Worm (Caenorhabditis elegans) whole organism, mixed stage, embryonic: Measurements from ENCODE around the gene gln-2.

Experiments used
- M03D4.4 ChIP-seq: sonication (generic microtip); optimal IDR thresholded peaks from 2 replicates; lab custom pipeline; 2017; ENCODE audit warnings: mild to moderate bottlenecking, missing genetic modification characterization, missing compliant biosample characterization
- bed-3 ChIP-seq: fragments of 200-800 bp; sonication (Bioruptor generic); optimal IDR thresholded peaks from 3 replicates; lab custom pipeline; 2018; ENCODE audit warnings: mild to moderate bottlenecking, missing genetic modification characterization, moderate library complexity, missing compliant biosample characterization
- blmp-1 ChIP-seq: fragments of 150-350 bp; optimal IDR thresholded peaks from 2 replicates; lab custom pipeline; 2014; ENCODE audit warnings: missing biosample characterization, missing genetic modification characterization
- ceh-39 ChIP-seq: fragments of 150-350 bp; optimal IDR thresholded peaks from 2 replicates; lab custom pipeline; 2014; ENCODE audit warnings: missing biosample characterization, missing genetic modification characterization
- ceh-43 ChIP-seq: fragments of 200-800 bp; sonication (Bioruptor generic); optimal IDR thresholded peaks from 2 replicates; lab custom pipeline; 2018; ENCODE audit warnings: mild to moderate bottlenecking, missing genetic modification characterization, moderate library complexity, missing compliant biosample characterization
- ceh-83 ChIP-seq: fragments of 200-800 bp; sonication (Bioruptor generic); optimal IDR thresholded peaks from 2 replicates; lab custom pipeline; 2018; ENCODE audit warnings: mild to moderate bottlenecking, missing genetic modification characterization, missing compliant biosample characterization
- ces-1 ChIP-seq: fragments of 150-350 bp; optimal IDR thresholded peaks from 2 replicates; lab custom pipeline; 2014; ENCODE audit warnings: missing biosample characterization, missing genetic modification reagents, missing genetic modification characterization
- cnd-1 ChIP-seq: fragments of 200-800 bp; sonication (Bioruptor generic); optimal IDR thresholded peaks from 2 replicates; lab custom pipeline; 2018; ENCODE audit warnings: mild to moderate bottlenecking, missing genetic modification characterization, missing compliant biosample characterization
- elt-3 ChIP-seq: fragments of 150-350 bp; optimal IDR thresholded peaks from 2 replicates; lab custom pipeline; 2014; ENCODE audit warnings: missing biosample characterization, missing genetic modification characterization
- hlh-1 ChIP-seq: fragments of 150-350 bp; optimal IDR thresholded peaks from 2 replicates; lab custom pipeline; 2014; ENCODE audit warnings: missing biosample characterization, missing genetic modification reagents, missing genetic modification characterization
- lin-13 ChIP-seq: fragments of 150-350 bp; optimal IDR thresholded peaks from 2 replicates; lab custom pipeline; 2014; ENCODE audit warnings: missing biosample characterization, missing genetic modification characterization
- lin-32 ChIP-seq: fragments of 200-800 bp; sonication (Bioruptor generic); optimal IDR thresholded peaks from 2 replicates; lab custom pipeline; 2018; ENCODE audit warnings: mild to moderate bottlenecking, missing genetic modification characterization, missing compliant biosample characterization
- mab-5 ChIP-seq: fragments of 150-350 bp; optimal IDR thresholded peaks from 2 replicates; lab custom pipeline; 2014; ENCODE audit warnings: missing biosample characterization, missing genetic modification characterization
- mep-1 ChIP-seq: fragments of 150-350 bp; optimal IDR thresholded peaks from 2 replicates; lab custom pipeline; 2017; ENCODE audit warnings: missing biosample characterization, missing genetic modification reagents, missing genetic modification characterization, inconsistent platforms
- mls-2 ChIP-seq: sonication (generic microtip); optimal IDR thresholded peaks from 2 replicates; lab custom pipeline; 2016; ENCODE audit warnings: mild to moderate bottlenecking, missing genetic modification characterization, moderate library complexity, missing compliant biosample characterization
- nhr-12 ChIP-seq: fragments of 150-350 bp; optimal IDR thresholded peaks from 2 replicates; lab custom pipeline; 2014; ENCODE audit warnings: missing biosample characterization, missing genetic modification characterization
- nhr-2 ChIP-seq: fragments of 150-350 bp; optimal IDR thresholded peaks from 2 replicates; lab custom pipeline; 2014; ENCODE audit warnings: missing biosample characterization, missing genetic modification characterization
- nhr-237 ChIP-seq: fragments of 150-350 bp; optimal IDR thresholded peaks from 2 replicates; lab custom pipeline; 2014; ENCODE audit warnings: missing biosample characterization, missing genetic modification characterization
- nhr-28 ChIP-seq: fragments of 150-350 bp; optimal IDR thresholded peaks from 2 replicates; lab custom pipeline; 2014; ENCODE audit warnings: missing biosample characterization, missing genetic modification characterization
- nhr-76 ChIP-seq: sonication (generic microtip); optimal IDR thresholded peaks from 2 replicates; lab custom pipeline; 2017; ENCODE audit warnings: missing biosample characterization, missing genetic modification characterization
- pha-4 ChIP-seq: fragments of 150-350 bp; optimal IDR thresholded peaks from 2 replicates; lab custom pipeline; 2018; ENCODE audit warnings: missing biosample characterization, missing genetic modification reagents, missing genetic modification characterization
- sem-2 ChIP-seq: fragments of 200-800 bp; sonication (Bioruptor generic); optimal IDR thresholded peaks from 2 replicates; lab custom pipeline; 2018; ENCODE audit warnings: mild to moderate bottlenecking, missing genetic modification characterization, missing compliant biosample characterization
- snpc-4 ChIP-seq: fragments of 150-350 bp; optimal IDR thresholded peaks from 2 replicates; lab custom pipeline; 2014; ENCODE audit warnings: missing biosample characterization, missing genetic modification characterization
- sptf-1 ChIP-seq: sonication (generic microtip); optimal IDR thresholded peaks from 2 replicates; lab custom pipeline; 2017; ENCODE audit warnings: mild to moderate bottlenecking, missing genetic modification characterization, moderate library complexity, missing compliant biosample characterization
- tbx-8 ChIP-seq: fragments of 200-800 bp; sonication (Bioruptor generic); optimal IDR thresholded peaks from 2 replicates; lab custom pipeline; 2018; ENCODE audit warnings: mild to moderate bottlenecking, missing genetic modification characterization, moderate library complexity, missing compliant biosample characterization
- unc-39 ChIP-seq: fragments of 150-350 bp; optimal IDR thresholded peaks from 2 replicates; lab custom pipeline; 2014; ENCODE audit warnings: missing biosample characterization, missing genetic modification characterization
- unc-62 ChIP-seq: fragments of 150-350 bp; optimal IDR thresholded peaks from 2 replicates; lab custom pipeline; 2014; ENCODE audit warnings: missing biosample characterization, missing genetic modification reagents, missing genetic modification characterization
- zip-8 ChIP-seq: fragments of 150-350 bp; optimal IDR thresholded peaks from 2 replicates; lab custom pipeline; 2014; ENCODE audit warnings: missing biosample characterization, missing genetic modification characterization
- ztf-11 ChIP-seq: fragments of 150-350 bp; optimal IDR thresholded peaks from 2 replicates; lab custom pipeline; 2014; ENCODE audit warnings: missing biosample characterization, missing genetic modification characterization

gln-2 gene

DNA sequence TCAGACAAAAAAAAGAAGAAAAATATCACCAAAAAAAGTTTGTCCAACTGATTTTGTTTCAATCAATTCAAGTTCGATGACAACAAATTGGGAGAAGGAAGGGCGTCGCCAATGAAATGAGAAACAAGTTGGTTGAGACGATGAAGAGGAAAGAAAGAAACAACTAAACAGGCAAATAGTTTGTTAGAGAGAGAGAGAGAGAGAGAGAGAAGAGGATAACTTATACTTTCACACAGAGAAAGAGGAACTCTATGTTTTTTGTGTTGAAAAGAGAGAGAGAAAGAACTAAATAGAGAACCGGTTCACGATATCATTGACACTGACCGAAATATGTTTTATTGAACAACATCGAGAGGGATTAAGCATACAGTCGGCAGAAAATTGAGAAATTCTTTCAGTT is 37.0 kb downstream of the gln-2 start:
- TF ChIP-seq ceh-39 (tag; lab: Kevin White, UChicago), result no peak
- TF ChIP-seq nhr-2 (tag; lab: Kevin White, UChicago), result no peak
- TF ChIP-seq nhr-237 (tag; lab: Kevin White, UChicago), result no peak
- TF ChIP-seq zip-8 (tag; lab: Kevin White, UChicago), result no peak
- no peak for TF ChIP-seq ceh-43
- TF ChIP-seq ztf-11 (tag; lab: Kevin White, UChicago), result no peak
- TF ChIP-seq blmp-1 (tag; lab: Kevin White, UChicago), result no peak
- no peak for TF ChIP-seq nhr-12
- no peak for TF ChIP-seq unc-39
- TF ChIP-seq pha-4 (tag; lab: Kevin White, UChicago), result no peak
- no peak for TF ChIP-seq mls-2 (tag; lab: Kevin White, UChicago)
- TF ChIP-seq cnd-1 (tag; lab: Kevin White, UChicago), result no peak
- TF ChIP-seq nhr-28 (tag; lab: Kevin White, UChicago), result no peak
- TF ChIP-seq lin-32 (GFP tag; lab: Kevin White, UChicago), result no peak
- TF ChIP-seq ceh-83 (GFP tag; lab: Kevin White, UChicago), result no peak

DNA sequence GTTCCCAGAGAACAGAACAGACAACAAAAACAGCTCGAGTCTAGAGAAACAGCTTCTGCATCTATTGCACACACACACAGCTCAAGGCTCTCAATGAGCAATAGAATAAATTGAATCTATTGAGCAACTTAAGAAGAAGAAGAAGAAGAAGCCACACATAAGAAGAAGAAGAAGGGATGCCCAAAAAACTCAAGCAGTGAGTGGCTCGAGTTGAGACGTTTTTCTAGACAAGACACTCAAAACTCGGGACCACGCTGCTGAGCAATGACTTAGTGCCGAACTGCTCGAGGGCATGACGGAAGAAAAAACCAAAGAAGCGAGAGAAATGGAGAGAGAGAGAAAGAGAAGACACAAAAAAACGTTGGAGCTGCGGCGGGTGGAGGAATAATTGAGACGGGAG is 39.3 kb downstream of the gln-2 start:
- TF ChIP-seq ces-1 (GFP tag; lab: Kevin White, UChicago), result peak; percentile 81
- no peak for TF ChIP-seq hlh-1
- no peak for TF ChIP-seq nhr-12
- TF ChIP-seq, all 35 proteins: peak for 1

DNA sequence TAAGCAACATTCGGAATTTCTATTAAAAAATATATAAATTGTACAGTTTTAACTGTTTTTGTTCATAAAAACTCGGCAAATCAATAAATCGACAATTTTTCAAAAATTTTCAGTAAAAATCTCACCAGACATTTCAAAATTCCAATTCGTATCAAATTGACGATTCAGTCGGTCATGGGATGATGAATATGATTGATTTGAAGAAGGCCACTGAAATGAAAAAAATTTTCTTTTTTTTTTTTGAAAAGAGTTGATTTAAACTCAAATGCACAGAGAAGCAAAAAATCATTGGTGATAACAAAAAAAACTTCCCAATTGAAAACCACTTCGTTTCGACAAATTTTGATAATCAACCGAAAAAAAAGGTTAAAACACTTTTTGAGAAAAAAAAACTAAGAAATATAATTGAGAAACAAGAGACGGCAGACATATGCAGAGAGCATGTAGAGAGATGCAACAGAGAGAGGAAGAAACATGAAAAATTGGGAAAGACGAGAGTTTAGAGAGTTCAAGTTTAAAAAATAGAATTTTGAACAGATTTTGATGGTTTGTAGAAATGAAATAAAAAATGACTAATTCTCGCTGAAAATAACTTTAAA is 40.8 kb downstream of the gln-2 start:
- TF ChIP-seq sem-2 (GFP tag; lab: Kevin White, UChicago), result no peak
- no peak for TF ChIP-seq mep-1 (tag; lab: Kevin White, UChicago)
- TF ChIP-seq unc-62 (GFP tag; lab: Kevin White, UChicago), result no peak
- no peak for TF ChIP-seq sptf-1 (tag; lab: Kevin White, UChicago)
- no peak for TF ChIP-seq cnd-1 (tag; lab: Kevin White, UChicago)
- TF ChIP-seq nhr-12, result no peak
- no peak for TF ChIP-seq hlh-1
- TF ChIP-seq lin-32 (GFP tag; lab: Kevin White, UChicago), result no peak
- TF ChIP-seq nhr-28 (tag; lab: Kevin White, UChicago), result no peak
- TF ChIP-seq tbx-8 (GFP tag; lab: Kevin White, UChicago), result no peak
- TF ChIP-seq bed-3 (GFP tag; lab: Kevin White, UChicago), result no peak

DNA sequence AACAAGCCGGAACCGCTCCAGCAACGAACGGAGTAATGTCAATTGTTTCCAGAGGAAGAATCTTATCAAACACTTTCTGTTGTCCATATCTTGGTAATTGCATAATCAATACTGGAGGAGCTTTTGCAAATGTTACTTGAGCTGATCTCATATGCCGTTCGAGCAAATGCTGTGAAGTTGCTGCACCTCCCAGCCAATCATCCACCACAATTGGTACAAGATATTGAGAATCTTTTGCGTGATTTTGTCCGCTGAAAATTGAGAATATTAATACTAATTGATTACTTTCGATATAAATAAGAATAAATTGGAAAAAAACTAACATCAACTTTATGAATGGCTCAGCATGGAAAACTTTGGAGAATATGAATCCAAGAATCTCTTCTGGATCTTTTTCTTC is 44.9 kb downstream of the gln-2 start:
- TF ChIP-seq mep-1 (tag; lab: Kevin White, UChicago), result no peak
- no peak for TF ChIP-seq zip-8 (tag; lab: Kevin White, UChicago)
- no peak for TF ChIP-seq hlh-1
- TF ChIP-seq mab-5 (tag; lab: Kevin White, UChicago), result no peak
- no peak for TF ChIP-seq lin-32 (GFP tag; lab: Kevin White, UChicago)
- no peak for TF ChIP-seq ceh-43
- TF ChIP-seq cnd-1 (tag; lab: Kevin White, UChicago), result no peak
- TF ChIP-seq M03D4.4 (tag; lab: Kevin White, UChicago), result no peak
- no peak for TF ChIP-seq mls-2 (tag; lab: Kevin White, UChicago)
- no peak for TF ChIP-seq snpc-4 (tag; lab: Kevin White, UChicago)
- TF ChIP-seq elt-3 (tag; lab: Kevin White, UChicago), result no peak
- no peak for TF ChIP-seq bed-3 (GFP tag; lab: Kevin White, UChicago)
- TF ChIP-seq nhr-76, result no peak
- TF ChIP-seq lin-13, result no peak
- TF ChIP-seq sptf-1 (tag; lab: Kevin White, UChicago), result no peak
